Fruit fly (Drosophila melanogaster) S2 (cell line): ENCODE results near the gene mRpL3.

Experiments
- CG8478 ChIP-seq: fragments of >200 bp; optimal IDR thresholded peaks from 2 replicates; lab custom pipeline; 2018
- CTCF ChIP-seq, 2 experiments: fragments of >200 bp; optimal IDR thresholded peaks; 2 replicates each; lab custom pipeline; 2018

DNA sequence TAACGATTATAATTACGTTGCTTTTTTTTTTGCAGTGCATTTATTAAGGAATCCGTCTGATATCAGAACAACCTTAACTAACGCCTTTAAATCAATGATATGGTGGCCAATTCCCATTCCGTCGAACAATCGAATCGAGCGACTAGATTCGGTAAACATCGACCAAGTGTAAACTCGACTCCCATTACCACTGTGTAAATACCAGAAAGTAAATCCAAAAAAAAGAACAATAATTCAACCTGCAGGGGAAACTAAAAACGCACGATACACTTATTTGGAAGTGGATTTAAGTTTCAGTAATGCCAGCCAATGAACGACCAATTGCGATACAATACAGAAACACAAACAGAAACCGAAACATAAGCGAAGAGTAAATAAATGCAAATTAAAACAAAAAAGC is 44.5 kb downstream of the mRpL3 start:
- TF ChIP-seq CTCF (optimal IDR thresholded peaks at IDR 0.05; lab: Kevin White, UChicago) (no peak), CG8478 (no peak)
